Worm (Caenorhabditis elegans) whole organism, L1 larva: Measurements from ENCODE around the gene srv-12.

Experiments
- skn-1 ChIP-seq: fragments of 150-350 bp; optimal IDR thresholded peaks from 2 replicates; lab custom pipeline; 2014; ENCODE audit warnings: missing biosample characterization, missing genetic modification characterization
- snpc-4 ChIP-seq: fragments of 150-350 bp; optimal IDR thresholded peaks from 2 replicates; lab custom pipeline; 2014; ENCODE audit warnings: missing biosample characterization, missing genetic modification characterization

DNA sequence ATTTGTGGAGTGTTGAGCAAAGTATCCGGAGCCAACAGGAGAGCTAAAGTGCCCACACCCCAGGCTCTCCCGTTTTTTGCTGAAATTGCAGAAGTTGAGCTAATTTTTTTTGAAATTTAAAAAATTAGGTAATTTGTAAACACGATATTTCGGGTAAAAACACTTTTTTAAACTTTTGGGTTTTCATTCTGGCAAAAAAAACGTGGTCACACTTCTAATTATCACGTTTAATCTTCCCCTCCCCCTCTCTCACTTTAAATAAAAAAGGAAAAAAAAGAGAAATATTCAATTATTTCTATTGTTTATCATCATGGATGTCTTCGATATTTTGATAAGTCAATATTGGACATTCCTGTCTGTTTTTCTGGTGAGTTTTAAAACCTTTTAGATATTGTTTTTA lies 20.4 kb downstream of the srv-12 start, which contains the start of gene F44D12.6:
- TF ChIP-seq skn-1 (tag; lab: Kevin White, UChicago) = no peak
- no peak for TF ChIP-seq snpc-4
